Fruit fly (Drosophila melanogaster): Measurements from ENCODE around the gene Ddrgk1.

The Ddrgk1 gene

dm6 chr3R:21214693-21215145, at the start of gene Ddrgk1 (continued):
- TF ChIP-seq CG13775 (GFP tag; optimal IDR thresholded peaks at IDR 0.05) (peak; percentile 28), dm (GFP tag; optimal IDR thresholded peaks at IDR 0.05) (no peak), Xbp1 (GFP tag; optimal IDR thresholded peaks at IDR 0.05) (peak; percentile 31), CG7839 (tag; optimal IDR thresholded peaks at IDR 0.05) (peak; percentile 11), crc (GFP tag; optimal IDR thresholded peaks at IDR 0.05) (no peak), Ptx1 (GFP tag; IDR thresholded peaks at IDR 0.05) (peak; percentile 37), ind (GFP tag; optimal IDR thresholded peaks at IDR 0.05) (peak; percentile 41), CG11456 (GFP tag; IDR thresholded peaks at IDR 0.05) (0 out of 3 replicates have a peak, but pooled peaks have one; percentile 6), pnt (GFP tag; optimal IDR thresholded peaks at IDR 0.05) (peak; percentile 13), maf-S (GFP tag; optimal IDR thresholded peaks at IDR 0.05) (peak; percentile 4), CG15696 (tag; optimal IDR thresholded peaks at IDR 0.05) (peak; percentile 0), CG11398 (GFP tag; optimal IDR thresholded peaks at IDR 0.05) (no peak), crp (GFP tag; optimal IDR thresholded peaks at IDR 0.05) (peak; percentile 59 to 88), CG10267 (tag; optimal IDR thresholded peaks at IDR 0.05) (peak; percentile 18), exex (tag; optimal IDR thresholded peaks at IDR 0.05) (no peak), gsb (GFP tag; IDR thresholded peaks at IDR 0.05) (no peak), HLH54F (GFP tag; optimal IDR thresholded peaks at IDR 0.05) (peak; percentile 17), CG4360 (GFP tag; IDR thresholded peaks at IDR 0.05) (no peak), Hsf (GFP tag; optimal IDR thresholded peaks at IDR 0.05) (peak; percentile 39), CG6689 (GFP tag; IDR thresholded peaks at IDR 0.05) (no peak), Ets65A (GFP tag) (peak; percentile 68), bsh (GFP tag; optimal IDR thresholded peaks at IDR 0.05) (peak in 1 of 2 experiments; percentile 13), pum (GFP tag; optimal IDR thresholded peaks at IDR 0.05) (peak; percentile 34), tll (GFP tag; optimal IDR thresholded peaks at IDR 0.05) (peak; percentile 67 to 72), lbe (GFP tag; optimal IDR thresholded peaks at IDR 0.05) (no peak), CG9727 (GFP tag; optimal IDR thresholded peaks at IDR 0.05) (peak; percentile 26), Ssrp (tag; optimal IDR thresholded peaks at IDR 0.05) (peak; percentile 7), CG8944 (GFP tag; optimal IDR thresholded peaks at IDR 0.05) (peak; percentile 1), CG15514 (GFP tag; optimal IDR thresholded peaks at IDR 0.05) (peak; percentile 52), nmo (GFP tag; optimal IDR thresholded peaks at IDR 0.05) (peak; percentile 44), CG32767 (GFP tag; IDR thresholded peaks at IDR 0.05) (peak; percentile 8; the same call in 1 of the 2 replicates), bab2 (GFP tag; optimal IDR thresholded peaks at IDR 0.05) (no peak), MBD-R2 (GFP tag; IDR thresholded peaks at IDR 0.05) (peak; percentile 93), Max (GFP tag; optimal IDR thresholded peaks at IDR 0.05) (peak; percentile 33), sd (tag; optimal IDR thresholded peaks at IDR 0.05) (no peak), her (GFP tag; optimal IDR thresholded peaks at IDR 0.05) (no peak), cas (GFP tag; IDR thresholded peaks at IDR 0.05) (no peak), trem (tag; optimal IDR thresholded peaks at IDR 0.05) (peak; percentile 12), Asciz (GFP tag; optimal IDR thresholded peaks at IDR 0.05) (no peak), CG1603 (tag; optimal IDR thresholded peaks at IDR 0.05) (peak; percentile 99), Rfx (GFP tag; IDR thresholded peaks at IDR 0.05) (peak; percentile 59; the same call in 1 of the 2 replicates), grau (tag; optimal IDR thresholded peaks at IDR 0.05) (peak; percentile 30), Dad (GFP tag; optimal IDR thresholded peaks at IDR 0.05) (no peak), kah (GFP tag; optimal IDR thresholded peaks at IDR 0.05) (no peak), CG18619 (GFP tag; optimal IDR thresholded peaks at IDR 0.05) (no peak), ATbp (GFP tag; optimal IDR thresholded peaks at IDR 0.05) (no peak), tgo (GFP tag; IDR thresholded peaks at IDR 0.05) (0 out of 3 replicates have a peak, but pooled peaks have one; percentile 27), emc (GFP tag; optimal IDR thresholded peaks at IDR 0.05) (no peak), CG33213 (GFP tag; optimal IDR thresholded peaks at IDR 0.05) (peak; percentile 4), CHES-1-like (GFP tag; optimal IDR thresholded peaks at IDR 0.05) (peak; percentile 42)
